Fruit fly (Drosophila melanogaster) Kc167 (cell line): ENCODE measurements around the gene Orc2.

ENCODE experiments used
- Sin3A ChIP-seq: fragments of >200 bp; optimal IDR thresholded peaks from 2 replicates; lab custom pipeline; 2018; ENCODE audit warnings: missing external identifiers
- h ChIP-seq: fragments of >200 bp; optimal IDR thresholded peaks from 3 replicates; lab custom pipeline; 2018; ENCODE audit warnings: missing external identifiers
- psq ChIP-seq: fragments of >200 bp; optimal IDR thresholded peaks from 2 replicates; lab custom pipeline; 2017; ENCODE audit warnings: missing external identifiers

DNA sequence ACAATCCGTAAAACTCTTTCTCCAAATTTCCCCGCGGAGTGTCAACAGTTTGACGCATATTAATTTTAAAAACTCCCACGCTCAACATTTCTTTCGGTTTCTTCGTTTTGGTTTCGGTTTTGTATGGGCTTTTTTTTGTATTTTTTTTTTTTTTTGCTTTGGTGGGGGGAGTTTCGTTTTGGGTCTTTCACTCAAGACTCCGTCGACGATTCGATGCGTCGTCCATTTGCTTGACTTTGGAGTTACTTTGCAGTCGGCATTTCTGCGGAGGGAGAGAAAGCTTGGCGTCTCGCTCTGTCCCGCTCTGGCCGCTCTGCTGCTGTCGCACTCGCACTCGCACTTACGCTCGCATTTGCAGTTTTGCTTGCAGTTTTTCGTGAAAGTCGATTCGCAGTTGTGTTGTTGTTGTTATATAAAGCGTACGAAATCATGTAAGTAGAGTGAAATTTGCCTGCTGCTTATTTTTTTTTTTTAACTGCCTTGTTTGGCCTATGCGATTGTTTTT is 10.1 kb downstream of the Orc2 start:
- TF ChIP-seq Sin3A (lab: Kevin White, UChicago) (no peak), h (no peak), psq (lab: Kevin White, UChicago) (no peak)
